Fruit fly (Drosophila melanogaster) whole organism, pupa: ENCODE measurements around the gene dnc.

Experiments used
- CG8159 ChIP-seq: fragments of 200-800 bp; sonication (Bioruptor generic); optimal IDR thresholded peaks from 3 replicates; lab custom pipeline; 2018; ENCODE audit warnings: missing biosample characterization, mild to moderate bottlenecking, missing genetic modification characterization, moderate library complexity
- EcR ChIP-seq: fragments of 200-800 bp; sonication (Bioruptor generic); optimal IDR thresholded peaks from 3 replicates; lab custom pipeline; 2019; ENCODE audit warnings: missing biosample characterization, missing genetic modification characterization, mild to moderate bottlenecking, moderate library complexity, missing genetic modification reagents

- no peak for TF ChIP-seq CG8159
- TF ChIP-seq EcR (GFP tag; lab: Kevin White, UChicago), result no peak
These were observed 114.9 kb downstream of the dnc start for dm6 chrX:3291071-3291660.
